Fruit fly (Drosophila melanogaster) whole organism, embryonic: ENCODE data around the gene Arpc2.

Experiments
- B-H1 ChIP-seq: fragments of 200-800 bp; sonication (Bioruptor generic); IDR thresholded peaks from 3 replicates; pipeline ENCODE4 v1.3.6; 2022; ENCODE audit warnings: missing biosample characterization, missing genetic modification characterization
- BEAF-32 ChIP-seq: fragments of 200-800 bp; sonication (Bioruptor generic); optimal IDR thresholded peaks from 3 replicates; lab custom pipeline; 2017; ENCODE audit warnings: missing biosample characterization, missing genetic modification characterization, mild to moderate bottlenecking, moderate library complexity, missing genetic modification reagents
- Blimp-1 ChIP-seq: fragments of 200-800 bp; sonication (Bioruptor generic); optimal IDR thresholded peaks from 3 replicates; lab custom pipeline; 2018; ENCODE audit warnings: missing biosample characterization, missing genetic modification characterization, mild to moderate bottlenecking, moderate library complexity, missing genetic modification reagents
- CG14860 ChIP-seq: fragments of 200-800 bp; sonication (Bioruptor generic); IDR thresholded peaks from 3 replicates; pipeline ENCODE4 v1.3.6; 2022; ENCODE audit warnings: missing biosample characterization, missing genetic modification characterization; ENCODE audit not compliant: partially characterized antibody
- CG15601 ChIP-seq: fragments of 200-800 bp; sonication (Bioruptor generic); optimal IDR thresholded peaks from 3 replicates; lab custom pipeline; 2019; ENCODE audit warnings: missing biosample characterization, mild to moderate bottlenecking, missing genetic modification characterization, moderate library complexity
- CG1647 ChIP-seq: fragments of 200-800 bp; sonication (Bioruptor generic); optimal IDR thresholded peaks from 3 replicates; lab custom pipeline; 2016; ENCODE audit warnings: missing biosample characterization, missing genetic modification characterization
- CG2116 ChIP-seq: fragments of 200-800 bp; sonication (Bioruptor generic); optimal IDR thresholded peaks from 3 replicates; lab custom pipeline; 2018; ENCODE audit warnings: missing biosample characterization, mild to moderate bottlenecking, missing genetic modification characterization
- CG2202 ChIP-seq: fragments of 200-800 bp; sonication (Bioruptor generic); optimal IDR thresholded peaks from 2 replicates; lab custom pipeline; 2018; ENCODE audit warnings: missing biosample characterization, mild to moderate bottlenecking, missing genetic modification characterization
- CG34224 ChIP-seq: fragments of 200-800 bp; sonication (Bioruptor generic); IDR thresholded peaks from 3 replicates; pipeline ENCODE4 v1.3.6; 2022; ENCODE audit warnings: missing biosample characterization, missing genetic modification characterization; ENCODE audit not compliant: partially characterized antibody
- CG7963 ChIP-seq: fragments of 200-800 bp; sonication (Bioruptor generic); IDR thresholded peaks from 3 replicates; pipeline ENCODE4 v1.3.6; 2022; ENCODE audit warnings: missing biosample characterization, missing genetic modification characterization; ENCODE audit not compliant: partially characterized antibody
- D19A ChIP-seq: fragments of 200-800 bp; optimal IDR thresholded peaks from 3 replicates; lab custom pipeline; 2019; ENCODE audit warnings: missing biosample characterization, mild to moderate bottlenecking, missing genetic modification characterization, moderate library complexity
- Dp ChIP-seq: fragments of 200-800 bp; sonication (Bioruptor generic); optimal IDR thresholded peaks from 2 replicates; lab custom pipeline; 2018; ENCODE audit warnings: missing biosample characterization, mild to moderate bottlenecking, missing genetic modification characterization, moderate library complexity
- Dref ChIP-seq: fragments of 200-800 bp; sonication (Bioruptor generic); IDR thresholded peaks from 2 replicates; pipeline ENCODE4 v1.3.6; 2022; ENCODE audit warnings: missing biosample characterization, missing genetic modification characterization
- HLH4C ChIP-seq: fragments of 200-800 bp; sonication (Bioruptor generic); IDR thresholded peaks from 3 replicates; pipeline ENCODE4 v1.3.6; 2022; ENCODE audit warnings: missing biosample characterization, missing genetic modification characterization; ENCODE audit not compliant: partially characterized antibody
- Hand ChIP-seq: fragments of 200-800 bp; sonication (Bioruptor generic); optimal IDR thresholded peaks from 2 replicates; lab custom pipeline; 2017; ENCODE audit warnings: mild to moderate bottlenecking, missing biosample characterization, missing genetic modification reagents, missing genetic modification characterization
- Hr78 ChIP-seq, 2 experiments: fragments of 200-800 bp in 1 of 2; fragments of >200 bp in 1 of 2; sonication (Bioruptor generic) in 1 of 2; optimal IDR thresholded peaks; 2 replicates each; lab custom pipeline; 2017 to 2019; ENCODE audit warnings: missing biosample characterization in 2 of 2, missing genetic modification characterization in 2 of 2, mild to moderate bottlenecking in 1 of 2, moderate library complexity in 1 of 2
- Lhr ChIP-seq: fragments of 200-800 bp; sonication (Bioruptor generic); optimal IDR thresholded peaks from 3 replicates; lab custom pipeline; 2017; ENCODE audit warnings: mild to moderate bottlenecking, missing biosample characterization, missing genetic modification reagents, missing genetic modification characterization
- Nf-YB ChIP-seq: fragments of 200-800 bp; sonication (Bioruptor generic); optimal IDR thresholded peaks from 3 replicates; lab custom pipeline; 2019; ENCODE audit warnings: missing biosample characterization, mild to moderate bottlenecking, missing genetic modification characterization, moderate library complexity
- Sry-δ ChIP-seq: fragments of 200-800 bp; sonication (Bioruptor generic); optimal IDR thresholded peaks from 2 replicates; lab custom pipeline; 2016; ENCODE audit warnings: missing biosample characterization, missing genetic modification characterization
- ato ChIP-seq: fragments of 200-800 bp; sonication (Bioruptor generic); IDR thresholded peaks from 2 replicates; pipeline ENCODE4 v1.3.6; 2022; ENCODE audit warnings: missing biosample characterization, missing genetic modification characterization; ENCODE audit not compliant: partially characterized antibody
- az2 ChIP-seq: fragments of 200-800 bp; sonication (Bioruptor generic); optimal IDR thresholded peaks from 3 replicates; lab custom pipeline; 2016; ENCODE audit warnings: missing biosample characterization, missing genetic modification characterization
- bbx ChIP-seq: fragments of 200-800 bp; sonication (Bioruptor generic); IDR thresholded peaks from 2 replicates; pipeline ENCODE4 v1.3.6; 2022; ENCODE audit warnings: missing biosample characterization, missing genetic modification characterization; ENCODE audit not compliant: partially characterized antibody
- chinmo ChIP-seq: fragments of 200-800 bp; sonication (Bioruptor generic); IDR thresholded peaks from 4 replicates; pipeline ENCODE4 v1.3.6; 2022; ENCODE audit warnings: missing biosample characterization, missing genetic modification characterization; ENCODE audit not compliant: partially characterized antibody
- chm ChIP-seq: fragments of 200-800 bp; sonication (Bioruptor generic); IDR thresholded peaks from 2 replicates; pipeline ENCODE4 v1.3.6; 2022; ENCODE audit warnings: missing biosample characterization, missing genetic modification characterization
- crc ChIP-seq: fragments of 200-800 bp; sonication (Bioruptor generic); optimal IDR thresholded peaks from 2 replicates; lab custom pipeline; 2016; ENCODE audit warnings: missing biosample characterization, missing genetic modification characterization
- dan ChIP-seq: fragments of 200-800 bp; sonication (Bioruptor generic); IDR thresholded peaks from 2 replicates; pipeline ENCODE4 v1.3.6; 2022; ENCODE audit warnings: missing biosample characterization, missing genetic modification characterization
- dmrt99B ChIP-seq: fragments of 200-800 bp; sonication (Bioruptor generic); optimal IDR thresholded peaks from 2 replicates; lab custom pipeline; 2018; ENCODE audit warnings: missing biosample characterization, mild to moderate bottlenecking, missing genetic modification characterization, moderate library complexity
- en ChIP-seq: fragments of 200-800 bp; sonication (Bioruptor generic); optimal IDR thresholded peaks from 2 replicates; lab custom pipeline; 2016; ENCODE audit warnings: missing biosample characterization, missing genetic modification characterization
- eyg ChIP-seq: fragments of 200-800 bp; sonication (Bioruptor generic); optimal IDR thresholded peaks from 3 replicates; lab custom pipeline; 2016; ENCODE audit warnings: missing biosample characterization, missing genetic modification characterization
- fd102C ChIP-seq: fragments of 200-800 bp; sonication (Bioruptor generic); optimal IDR thresholded peaks from 2 replicates; lab custom pipeline; 2018; ENCODE audit warnings: missing biosample characterization, mild to moderate bottlenecking, missing genetic modification characterization, moderate library complexity
- hb ChIP-seq: fragments of 200-800 bp; sonication (Bioruptor generic); IDR thresholded peaks from 3 replicates; pipeline ENCODE4 v1.3.6; 2022; ENCODE audit warnings: missing biosample characterization, missing genetic modification characterization; ENCODE audit not compliant: partially characterized antibody
- hbn ChIP-seq: fragments of 200-800 bp; sonication (Bioruptor generic); IDR thresholded peaks from 2 replicates; pipeline ENCODE4 v1.3.6; 2022; ENCODE audit warnings: missing biosample characterization, missing genetic modification characterization; ENCODE audit not compliant: partially characterized antibody
- inv ChIP-seq: fragments of 200-800 bp; sonication (Bioruptor generic); IDR thresholded peaks from 2 replicates; pipeline ENCODE4 v1.3.6; 2022; ENCODE audit warnings: missing biosample characterization, missing genetic modification characterization; ENCODE audit not compliant: partially characterized antibody
- pb ChIP-seq: fragments of 200-800 bp; sonication (Bioruptor generic); optimal IDR thresholded peaks from 3 replicates; lab custom pipeline; 2016; ENCODE audit warnings: missing biosample characterization, missing genetic modification characterization
- shn ChIP-seq: fragments of 200-800 bp; sonication (Bioruptor generic); optimal IDR thresholded peaks from 3 replicates; lab custom pipeline; 2016; ENCODE audit warnings: missing biosample characterization, missing genetic modification characterization
- sim ChIP-seq: fragments of 200-800 bp; sonication (Bioruptor generic); IDR thresholded peaks from 2 replicates; pipeline ENCODE4 v1.3.6; 2022; ENCODE audit warnings: missing biosample characterization, missing genetic modification characterization
- sima ChIP-seq: fragments of 200-800 bp; sonication (Bioruptor generic); optimal IDR thresholded peaks from 2 replicates; lab custom pipeline; 2016; ENCODE audit warnings: missing biosample characterization, missing genetic modification characterization
- sna ChIP-seq: fragments of 200-800 bp; sonication (Bioruptor generic); IDR thresholded peaks from 2 replicates; pipeline ENCODE4 v1.3.6; 2022; ENCODE audit warnings: missing biosample characterization, missing genetic modification characterization; ENCODE audit not compliant: partially characterized antibody
- sr ChIP-seq: fragments of 200-800 bp; sonication (Bioruptor generic); IDR thresholded peaks from 3 replicates; pipeline ENCODE4 v1.3.6; 2022; ENCODE audit warnings: missing biosample characterization, missing genetic modification characterization
- stc ChIP-seq: fragments of 200-800 bp; sonication (Bioruptor generic); IDR thresholded peaks from 2 replicates; pipeline ENCODE4 v1.3.6; 2022; ENCODE audit warnings: missing biosample characterization, missing genetic modification characterization
- stwl ChIP-seq: fragments of 200-800 bp; sonication (Bioruptor generic); optimal IDR thresholded peaks from 3 replicates; lab custom pipeline; 2018; ENCODE audit warnings: missing biosample characterization, mild to moderate bottlenecking, missing genetic modification characterization, moderate library complexity
- vnd ChIP-seq: fragments of 200-800 bp; sonication (Bioruptor generic); IDR thresholded peaks from 3 replicates; pipeline ENCODE4 v1.3.6; 2022; ENCODE audit warnings: missing biosample characterization, missing genetic modification characterization; ENCODE audit not compliant: partially characterized antibody
- wor ChIP-seq: fragments of 200-800 bp; sonication (Bioruptor generic); IDR thresholded peaks from 2 replicates; pipeline ENCODE4 v1.3.6; 2022; ENCODE audit warnings: missing biosample characterization, missing genetic modification characterization
- zen2 ChIP-seq: fragments of 200-800 bp; sonication (Bioruptor generic); IDR thresholded peaks from 3 replicates; pipeline ENCODE4 v1.3.6; 2022; ENCODE audit warnings: missing biosample characterization, missing genetic modification characterization; ENCODE audit not compliant: partially characterized antibody
- zf30C ChIP-seq: fragments of 200-800 bp; sonication (Bioruptor generic); optimal IDR thresholded peaks from 3 replicates; lab custom pipeline; 2018; ENCODE audit warnings: missing biosample characterization, mild to moderate bottlenecking, missing genetic modification characterization

The Arpc2 gene

DNA sequence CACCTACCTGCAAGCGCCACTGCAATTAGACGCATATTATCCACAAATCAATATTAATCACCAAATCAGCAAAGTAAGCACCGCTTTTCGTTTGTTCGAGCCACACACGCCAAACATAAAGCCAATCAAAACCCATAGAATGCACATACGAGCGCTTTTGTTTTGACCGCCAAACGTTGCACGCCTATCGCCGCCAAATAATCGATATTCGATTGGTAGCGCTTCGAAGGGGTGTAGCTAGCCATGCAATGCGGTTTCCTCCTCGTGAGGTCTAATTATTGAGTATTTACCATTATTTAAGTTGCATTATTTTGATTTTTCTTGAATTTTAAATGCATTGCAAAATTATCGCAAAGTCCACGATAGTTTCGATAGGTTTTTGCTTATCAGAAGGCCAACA is 10.5 kb downstream of the Arpc2 start (continued):
- peak; percentile 72 for TF ChIP-seq zen2 (GFP tag; lab: Robert Waterston, UW)
- no peak for TF ChIP-seq shn (GFP tag; lab: Kevin White, UChicago)
- TF ChIP-seq Hand = no peak
- peak; percentile 79 for TF ChIP-seq sna (GFP tag; lab: Robert Waterston, UW)
- TF ChIP-seq sima (GFP tag; lab: Kevin White, UChicago) = no peak
- no peak for TF ChIP-seq fd102C (GFP tag; lab: Kevin White, UChicago)
- no peak for TF ChIP-seq chm
- no peak for TF ChIP-seq B-H1 (GFP tag; lab: Robert Waterston, UW)
- TF ChIP-seq Lhr = peak; percentile 6
- TF ChIP-seq CG2116 (GFP tag; lab: Kevin White, UChicago) = peak; percentile 72
- TF ChIP-seq stc = no peak
- TF ChIP-seq Blimp-1 (GFP tag; lab: Kevin White, UChicago) = no peak
- no peak for TF ChIP-seq CG2202 (tag; lab: Kevin White, UChicago)
- no peak for TF ChIP-seq CG15601
- no peak for TF ChIP-seq Hr78 (GFP tag; optimal IDR thresholded peaks at IDR 0.05; lab: Kevin White, UChicago)
- peak; percentile 51 for TF ChIP-seq BEAF-32 (GFP tag; lab: Kevin White, UChicago)
- no peak for TF ChIP-seq sim (GFP tag; lab: Robert Waterston, UW)
- TF ChIP-seq dan (GFP tag; lab: Robert Waterston, UW) = no peak
- peak; percentile 26 for TF ChIP-seq stwl (tag; lab: Kevin White, UChicago)
- TF ChIP-seq wor = no peak
- no peak for TF ChIP-seq Nf-YB (GFP tag; lab: Kevin White, UChicago)
- peak; percentile 72 for TF ChIP-seq CG34224 (GFP tag; lab: Robert Waterston, UW)
- no peak for TF ChIP-seq sr (GFP tag; lab: Robert Waterston, UW)
- no peak for TF ChIP-seq eyg (GFP tag; lab: Kevin White, UChicago)
- TF ChIP-seq en (GFP tag; lab: Kevin White, UChicago) = no peak
- TF ChIP-seq zf30C (GFP tag; lab: Kevin White, UChicago) = no peak
- no peak for TF ChIP-seq CG1647
- TF ChIP-seq Dp (GFP tag; lab: Kevin White, UChicago) = peak; percentile 79
- peak; percentile 57 for TF ChIP-seq ato (GFP tag; lab: Robert Waterston, UW)
- peak; percentile 76 for TF ChIP-seq vnd (GFP tag; lab: Robert Waterston, UW)
- TF ChIP-seq D19A (tag; lab: Kevin White, UChicago) = no peak
- no peak for TF ChIP-seq az2 (GFP tag; lab: Kevin White, UChicago)
- peak; percentile 24 for TF ChIP-seq Sry-δ (GFP tag; lab: Kevin White, UChicago)
- TF ChIP-seq crc = no peak
- peak; percentile 47; the same call in 1 of the 2 replicates for TF ChIP-seq inv (GFP tag; lab: Robert Waterston, UW)
- peak; percentile 66 for TF ChIP-seq bbx (GFP tag; lab: Robert Waterston, UW)
- TF ChIP-seq Dref (GFP tag; lab: Robert Waterston, UW) = peak; percentile 66
- peak; percentile 51; the same call in 1 of the 2 replicates for TF ChIP-seq hbn (GFP tag; lab: Robert Waterston, UW)
- TF ChIP-seq chinmo = 0 out of 4 replicates have a peak, but pooled peaks have one; percentile 53
- peak; percentile 63; the same call in 1 of the 3 replicates for TF ChIP-seq CG7963 (GFP tag; lab: Robert Waterston, UW)
- TF ChIP-seq hb (GFP tag; lab: Robert Waterston, UW) = peak; percentile 71; the same call in 2 of the 3 replicates
- no peak for TF ChIP-seq dmrt99B (tag; lab: Kevin White, UChicago)
- peak; percentile 87 for TF ChIP-seq HLH4C (GFP tag; lab: Robert Waterston, UW)
- TF ChIP-seq pb (GFP tag; lab: Kevin White, UChicago) = no peak
- TF ChIP-seq CG14860 = peak; percentile 74
